Worm (Caenorhabditis elegans) whole organism, L4/young adult: Measurements from ENCODE around the gene dpf-7.

Source experiments
- W03F9.2 ChIP-seq: fragments of 150-350 bp; optimal IDR thresholded peaks from 2 replicates; lab custom pipeline; 2014; ENCODE audit warnings: missing biosample characterization, missing genetic modification characterization
- dao-5 ChIP-seq: sonication (generic microtip); optimal IDR thresholded peaks from 2 replicates; lab custom pipeline; 2016; ENCODE audit warnings: missing genotype, missing genetic modification characterization, moderate library complexity, missing compliant biosample characterization
- him-1 ChIP-seq: sonication (generic microtip); optimal IDR thresholded peaks from 2 replicates; lab custom pipeline; 2016; ENCODE audit warnings: missing genotype, missing genetic modification reagents, missing genetic modification characterization, missing compliant biosample characterization

dpf-7 gene

ce11 chrIV:4799114-4799513 is 3.3 kb downstream of the dpf-7 start, which contains the start of gene eor-1:
Gene eor-1 (minus strand): TSS chrIV:4799178.
- TF ChIP-seq him-1 (tag; lab: Kevin White, UChicago) (no peak), W03F9.2 (peak; percentile 9)

- TF ChIP-seq W03F9.2 (no peak), him-1 (tag; lab: Kevin White, UChicago) (no peak), dao-5 (tag; lab: Kevin White, UChicago) (no peak)
These were observed 7.3 kb downstream of the dpf-7 start for ce11 chrIV:4795111-4795510.

ce11 chrIV:4789445-4789844 is 12.9 kb downstream of the dpf-7 start, which contains the start of gene R11E3.1:
Gene R11E3.1 (plus strand): TSS chrIV:4789745.
- no peak for TF ChIP-seq him-1 (tag; lab: Kevin White, UChicago)
- TF ChIP-seq dao-5 (tag; lab: Kevin White, UChicago), result no peak
- no peak for TF ChIP-seq W03F9.2

ce11 chrIV:4788332-4788731 is 14.1 kb downstream of the dpf-7 start, which contains the start of gene nhr-104:
Gene nhr-104 (minus strand): TSS chrIV:4788692.
- TF ChIP-seq dao-5 (tag; lab: Kevin White, UChicago) (no peak), W03F9.2 (no peak), him-1 (tag; lab: Kevin White, UChicago) (no peak)

ce11 chrIV:4781123-4781522 is 21.3 kb downstream of the dpf-7 start:
- TF ChIP-seq dao-5 (tag; lab: Kevin White, UChicago), result no peak
- no peak for TF ChIP-seq him-1 (tag; lab: Kevin White, UChicago)
- TF ChIP-seq W03F9.2, result no peak

ce11 chrIV:4780129-4780528 is 22.3 kb downstream of the dpf-7 start, which contains the start of gene set-15:
Gene set-15 (minus strand): TSS chrIV:4780229.
- TF ChIP-seq dao-5 (tag; lab: Kevin White, UChicago) (no peak), him-1 (tag; lab: Kevin White, UChicago) (no peak), W03F9.2 (no peak)

- TF ChIP-seq W03F9.2 (no peak), dao-5 (tag; lab: Kevin White, UChicago) (no peak), him-1 (tag; lab: Kevin White, UChicago) (no peak)
These were observed 25.9 kb downstream of the dpf-7 start for ce11 chrIV:4776501-4776900.

ce11 chrIV:4776001-4776400 is 26.4 kb downstream of the dpf-7 start, which contains the start of gene R11E3.19:
Gene R11E3.19 (minus strand): TSS chrIV:4776101.
- TF ChIP-seq W03F9.2, result no peak
- no peak for TF ChIP-seq dao-5 (tag; lab: Kevin White, UChicago)
- no peak for TF ChIP-seq him-1 (tag; lab: Kevin White, UChicago)

ce11 chrIV:4771792-4772191 is 30.6 kb downstream of the dpf-7 start, which contains the start of gene R11E3.2:
Gene R11E3.2 (plus strand): TSS chrIV:4772092.
- TF ChIP-seq W03F9.2 (no peak), dao-5 (tag; lab: Kevin White, UChicago) (no peak), him-1 (tag; lab: Kevin White, UChicago) (no peak)

- no peak for TF ChIP-seq W03F9.2
- TF ChIP-seq him-1 (tag; lab: Kevin White, UChicago), result no peak
- TF ChIP-seq dao-5 (tag; lab: Kevin White, UChicago), result no peak
These were observed 38.0 kb downstream of the dpf-7 start, which contains the start of gene npp-26 for ce11 chrIV:4764422-4764821. Gene npp-26 (plus strand): TSS chrIV:4764722.

ce11 chrIV:4763844-4764243 is 38.5 kb downstream of the dpf-7 start, which contains the start of gene Y17G9B.2:
Gene Y17G9B.2 (plus strand): TSS chrIV:4764144.
- TF ChIP-seq W03F9.2 (no peak), him-1 (tag; lab: Kevin White, UChicago) (no peak), dao-5 (tag; lab: Kevin White, UChicago) (no peak)

ce11 chrIV:4760378-4761084 is 41.9 kb downstream of the dpf-7 start, which contains the start of the genes memi-1 and cyp-31A3:
Gene memi-1 (minus strand): TSS chrIV:4760428.
Gene cyp-31A3 (plus strand): TSS chrIV:4761049.
- TF ChIP-seq W03F9.2, result no peak
- TF ChIP-seq him-1 (tag; lab: Kevin White, UChicago), result no peak
- TF ChIP-seq dao-5 (tag; lab: Kevin White, UChicago), result no peak

ce11 chrIV:4758659-4759058 is 43.7 kb downstream of the dpf-7 start, which contains the start of gene Y17G9B.8:
Gene Y17G9B.8 (minus strand): TSS chrIV:4758840.
- TF ChIP-seq dao-5 (tag; lab: Kevin White, UChicago), result no peak
- TF ChIP-seq him-1 (tag; lab: Kevin White, UChicago), result no peak
- TF ChIP-seq W03F9.2, result no peak

ce11 chrIV:4755929-4756655 is 46.3 kb downstream of the dpf-7 start, which contains the start of the genes fbxb-77 and Y17G9B.11:
Gene fbxb-77 (minus strand): TSS chrIV:4756157.
Gene Y17G9B.11 (plus strand): TSS chrIV:4756605.
- TF ChIP-seq him-1 (tag; lab: Kevin White, UChicago) (no peak), W03F9.2 (no peak), dao-5 (tag; lab: Kevin White, UChicago) (no peak)
